Fruit fly (Drosophila melanogaster) whole organism, embryonic: ENCODE results near the gene CG18581.

Experiments used
- Adf1 ChIP-seq: fragments of 200-800 bp; sonication (Bioruptor generic); IDR thresholded peaks from 2 replicates; pipeline ENCODE4 v1.3.6; 2022; ENCODE audit warnings: missing biosample characterization, missing genetic modification characterization
- Atf6 ChIP-seq: fragments of 200-800 bp; sonication (Bioruptor generic); IDR thresholded peaks from 2 replicates; pipeline ENCODE4 v1.3.6; 2022; ENCODE audit warnings: missing biosample characterization, missing genetic modification characterization
- CG10147 ChIP-seq: fragments of 200-800 bp; sonication (Bioruptor generic); optimal IDR thresholded peaks from 2 replicates; lab custom pipeline; 2019; ENCODE audit warnings: missing biosample characterization, mild to moderate bottlenecking, missing genetic modification characterization, moderate library complexity
- CG11398 ChIP-seq: fragments of 200-800 bp; sonication (Bioruptor generic); optimal IDR thresholded peaks from 2 replicates; lab custom pipeline; 2016; ENCODE audit warnings: missing biosample characterization, missing genetic modification characterization
- CG11504 ChIP-seq: fragments of 200-800 bp; sonication (Bioruptor generic); optimal IDR thresholded peaks from 3 replicates; lab custom pipeline; 2019; ENCODE audit warnings: missing biosample characterization, mild to moderate bottlenecking, missing genetic modification characterization, moderate library complexity
- CG12071 ChIP-seq: fragments of 200-800 bp; sonication (Bioruptor generic); optimal IDR thresholded peaks from 3 replicates; lab custom pipeline; 2018; ENCODE audit warnings: missing biosample characterization, mild to moderate bottlenecking, missing genetic modification characterization
- CG1233 ChIP-seq: fragments of 200-800 bp; sonication (Bioruptor generic); optimal IDR thresholded peaks from 4 replicates; lab custom pipeline; 2018; ENCODE audit warnings: missing biosample characterization, mild to moderate bottlenecking, missing genetic modification characterization
- CG15073 ChIP-seq: fragments of 200-800 bp; sonication (Bioruptor generic); optimal IDR thresholded peaks from 2 replicates; lab custom pipeline; 2016; ENCODE audit warnings: missing biosample characterization, missing genetic modification characterization
- CG1529 ChIP-seq: fragments of 200-800 bp; sonication (Bioruptor generic); optimal IDR thresholded peaks from 3 replicates; lab custom pipeline; 2018; ENCODE audit warnings: missing biosample characterization, missing genetic modification characterization
- CG1647 ChIP-seq: fragments of 200-800 bp; sonication (Bioruptor generic); optimal IDR thresholded peaks from 3 replicates; lab custom pipeline; 2016; ENCODE audit warnings: missing biosample characterization, missing genetic modification characterization
- CG17328 ChIP-seq: fragments of 200-800 bp; sonication (Bioruptor generic); IDR thresholded peaks from 2 replicates; pipeline ENCODE4 v1.3.6; 2022; ENCODE audit warnings: missing biosample characterization, missing genetic modification characterization
- CG18011 ChIP-seq: fragments of 200-800 bp; sonication (Bioruptor generic); optimal IDR thresholded peaks from 2 replicates; lab custom pipeline; 2017; ENCODE audit warnings: missing biosample characterization, missing genetic modification characterization, mild to moderate bottlenecking, moderate library complexity, missing genotype
- CG18764 ChIP-seq: fragments of 200-800 bp; sonication (Bioruptor generic); optimal IDR thresholded peaks from 3 replicates; lab custom pipeline; 2016; ENCODE audit warnings: missing biosample characterization, missing genetic modification characterization
- CG2120 ChIP-seq: fragments of 200-800 bp; sonication (Bioruptor generic); optimal IDR thresholded peaks from 3 replicates; lab custom pipeline; 2016; ENCODE audit warnings: missing biosample characterization, missing genetic modification characterization
- CG2199 ChIP-seq: fragments of 200-800 bp; sonication (Bioruptor generic); IDR thresholded peaks from 3 replicates; pipeline ENCODE4 v1.3.6; 2022; ENCODE audit warnings: missing biosample characterization, missing genetic modification characterization
- CG31441 ChIP-seq: fragments of 200-800 bp; sonication (Bioruptor generic); IDR thresholded peaks from 2 replicates; pipeline ENCODE4 v1.3.6; 2022; ENCODE audit warnings: missing biosample characterization, missing genetic modification characterization
- CG4282 ChIP-seq: fragments of 200-800 bp; sonication (Bioruptor generic); optimal IDR thresholded peaks from 2 replicates; lab custom pipeline; 2016; ENCODE audit warnings: missing biosample characterization, missing genetic modification characterization
- CG7786 ChIP-seq: fragments of 200-800 bp; sonication (Bioruptor generic); optimal IDR thresholded peaks from 2 replicates; lab custom pipeline; 2016; ENCODE audit warnings: missing biosample characterization, missing genetic modification characterization
- CG7839 ChIP-seq: fragments of 200-800 bp; sonication (Bioruptor generic); optimal IDR thresholded peaks from 3 replicates; lab custom pipeline; 2018; ENCODE audit warnings: missing biosample characterization, mild to moderate bottlenecking, missing genetic modification characterization, moderate library complexity
- CG9797 ChIP-seq: fragments of 200-800 bp; sonication (Bioruptor generic); optimal IDR thresholded peaks from 3 replicates; lab custom pipeline; 2018; ENCODE audit warnings: missing biosample characterization, mild to moderate bottlenecking, missing genetic modification characterization
- Fer1 ChIP-seq: fragments of 200-800 bp; sonication (Bioruptor generic); optimal IDR thresholded peaks from 2 replicates; lab custom pipeline; 2017; ENCODE audit warnings: missing biosample characterization, mild to moderate bottlenecking, missing genetic modification characterization
- Hr39 ChIP-seq: fragments of >200 bp; optimal IDR thresholded peaks from 2 replicates; lab custom pipeline; 2017
- MBD-R2 ChIP-seq: fragments of 200-800 bp; sonication (Bioruptor generic); IDR thresholded peaks from 2 replicates; pipeline ENCODE4 v1.3.6; 2022; ENCODE audit warnings: missing biosample characterization, missing genetic modification characterization
- Med ChIP-seq: fragments of 200-800 bp; sonication (Bioruptor generic); peaks from one replicate; lab custom pipeline; 2016; ENCODE audit warnings: missing biosample characterization, missing genetic modification characterization, mild to moderate bottlenecking, inconsistent platforms, moderate library complexity
- Mrtf ChIP-seq: fragments of 200-800 bp; sonication (Bioruptor generic); IDR thresholded peaks from 3 replicates; pipeline ENCODE4 v1.3.6; 2022; ENCODE audit warnings: missing biosample characterization, missing genetic modification characterization
- Oaz ChIP-seq: fragments of 200-800 bp; sonication (Bioruptor generic); IDR thresholded peaks from 2 replicates; pipeline ENCODE4 v1.3.6; 2022; ENCODE audit warnings: missing biosample characterization, missing genetic modification characterization
- Oli ChIP-seq: fragments of 200-800 bp; sonication (Bioruptor generic); optimal IDR thresholded peaks from 2 replicates; lab custom pipeline; 2018; ENCODE audit warnings: missing biosample characterization, mild to moderate bottlenecking, missing genetic modification characterization, moderate library complexity
- Sox100B ChIP-seq: fragments of 200-800 bp; sonication (Bioruptor generic); optimal IDR thresholded peaks from 3 replicates; lab custom pipeline; 2018; ENCODE audit warnings: missing biosample characterization, mild to moderate bottlenecking, missing genetic modification characterization
- Sry-β ChIP-seq: fragments of 200-800 bp; sonication (Bioruptor generic); optimal IDR thresholded peaks from 2 replicates; lab custom pipeline; 2018; ENCODE audit warnings: missing biosample characterization, mild to moderate bottlenecking, missing genetic modification characterization, moderate library complexity
- Sry-δ ChIP-seq: fragments of 200-800 bp; sonication (Bioruptor generic); optimal IDR thresholded peaks from 2 replicates; lab custom pipeline; 2016; ENCODE audit warnings: missing biosample characterization, missing genetic modification characterization
- Ssrp ChIP-seq: fragments of 200-800 bp; sonication (Bioruptor generic); optimal IDR thresholded peaks from 2 replicates; lab custom pipeline; 2018; ENCODE audit warnings: missing biosample characterization, mild to moderate bottlenecking, missing genetic modification characterization, moderate library complexity
- aop ChIP-seq: fragments of 200-800 bp; sonication (Bioruptor generic); IDR thresholded peaks from 2 replicates; pipeline ENCODE4 v1.3.6; 2022; ENCODE audit warnings: missing biosample characterization, missing genetic modification characterization
- ase ChIP-seq: fragments of 200-800 bp; sonication (Bioruptor generic); IDR thresholded peaks from 3 replicates; pipeline ENCODE4 v1.3.6; 2022; ENCODE audit warnings: missing biosample characterization, missing genetic modification characterization
- bcd ChIP-seq: fragments of 200-800 bp; sonication (Bioruptor generic); optimal IDR thresholded peaks from 2 replicates; lab custom pipeline; 2017; ENCODE audit warnings: missing biosample characterization, mild to moderate bottlenecking, missing genetic modification characterization
- bowl ChIP-seq: fragments of 200-800 bp; sonication (Bioruptor generic); IDR thresholded peaks from 2 replicates; pipeline ENCODE4 v1.3.6; 2022; ENCODE audit warnings: missing biosample characterization, missing genetic modification characterization
- br ChIP-seq: fragments of >200 bp; optimal IDR thresholded peaks from 2 replicates; lab custom pipeline; 2017
- bsh ChIP-seq, 2 experiments: fragments of 200-800 bp; sonication (Bioruptor generic); optimal IDR thresholded peaks; 2 replicates each; lab custom pipeline; 2017 to 2018; ENCODE audit warnings: mild to moderate bottlenecking in 2 of 2, missing biosample characterization in 2 of 2, missing genetic modification characterization in 2 of 2, moderate library complexity in 1 of 2
- chif ChIP-seq, 2 experiments: fragments of 200-800 bp; sonication (Bioruptor generic); optimal IDR thresholded peaks; 3 replicates each; lab custom pipeline; 2016; ENCODE audit warnings: missing biosample characterization in 2 of 2, missing genetic modification characterization in 2 of 2
- crol ChIP-seq: fragments of 200-800 bp; sonication (Bioruptor generic); IDR thresholded peaks from 2 replicates; pipeline ENCODE4 v1.3.6; 2022; ENCODE audit warnings: missing biosample characterization, missing genetic modification characterization
- danr ChIP-seq: fragments of 200-800 bp; sonication (Bioruptor generic); IDR thresholded peaks from 2 replicates; pipeline ENCODE4 v1.3.6; 2022; ENCODE audit warnings: missing biosample characterization, missing genetic modification characterization
- ewg ChIP-seq: fragments of 200-800 bp; sonication (Bioruptor generic); optimal IDR thresholded peaks from 3 replicates; lab custom pipeline; 2017; ENCODE audit warnings: mild to moderate bottlenecking, missing biosample characterization, missing genetic modification reagents, missing genetic modification characterization
- fd96Cb ChIP-seq: fragments of 200-800 bp; sonication (Bioruptor generic); optimal IDR thresholded peaks from 2 replicates; lab custom pipeline; 2018; ENCODE audit warnings: missing biosample characterization, mild to moderate bottlenecking, missing genetic modification characterization, moderate library complexity
- gcm ChIP-seq: fragments of 200-800 bp; sonication (Bioruptor generic); optimal IDR thresholded peaks from 2 replicates; lab custom pipeline; 2019; ENCODE audit warnings: missing biosample characterization, mild to moderate bottlenecking, missing genetic modification characterization, moderate library complexity
- ham ChIP-seq: fragments of 200-800 bp; sonication (Bioruptor generic); IDR thresholded peaks from 2 replicates; pipeline ENCODE4 v1.3.6; 2022; ENCODE audit warnings: missing biosample characterization, missing genetic modification characterization
- jigr1 ChIP-seq: fragments of 200-800 bp; sonication (Bioruptor generic); IDR thresholded peaks from 3 replicates; pipeline ENCODE4 v1.3.6; 2022; ENCODE audit warnings: missing biosample characterization, missing genetic modification characterization
- nerfin-2 ChIP-seq: fragments of 200-800 bp; sonication (Bioruptor generic); IDR thresholded peaks from 2 replicates; pipeline ENCODE4 v1.3.6; 2022; ENCODE audit warnings: missing biosample characterization, missing genetic modification characterization; ENCODE audit not compliant: partially characterized antibody
- nmo ChIP-seq: fragments of 200-800 bp; sonication (Bioruptor generic); optimal IDR thresholded peaks from 2 replicates; lab custom pipeline; 2018; ENCODE audit warnings: missing biosample characterization, mild to moderate bottlenecking, missing genetic modification characterization, moderate library complexity
- pum ChIP-seq: fragments of 200-800 bp; sonication (Bioruptor generic); optimal IDR thresholded peaks from 2 replicates; lab custom pipeline; 2016; ENCODE audit warnings: missing biosample characterization, missing genetic modification characterization
- stwl ChIP-seq: fragments of 200-800 bp; sonication (Bioruptor generic); optimal IDR thresholded peaks from 3 replicates; lab custom pipeline; 2018; ENCODE audit warnings: missing biosample characterization, mild to moderate bottlenecking, missing genetic modification characterization, moderate library complexity
- sug ChIP-seq: fragments of 200-800 bp; optimal IDR thresholded peaks from 2 replicates; lab custom pipeline; 2019; ENCODE audit warnings: missing biosample characterization, mild to moderate bottlenecking, missing genetic modification characterization, moderate library complexity
- toy ChIP-seq: fragments of 200-800 bp; sonication (Bioruptor generic); IDR thresholded peaks from 2 replicates; pipeline ENCODE4 v1.3.6; 2022; ENCODE audit warnings: missing biosample characterization, missing genetic modification characterization
- vvl ChIP-seq: fragments of 200-800 bp; sonication (Bioruptor generic); IDR thresholded peaks from 2 replicates; pipeline ENCODE4 v1.3.6; 2022; ENCODE audit warnings: missing biosample characterization, missing genetic modification characterization

CG18581 gene

DNA sequence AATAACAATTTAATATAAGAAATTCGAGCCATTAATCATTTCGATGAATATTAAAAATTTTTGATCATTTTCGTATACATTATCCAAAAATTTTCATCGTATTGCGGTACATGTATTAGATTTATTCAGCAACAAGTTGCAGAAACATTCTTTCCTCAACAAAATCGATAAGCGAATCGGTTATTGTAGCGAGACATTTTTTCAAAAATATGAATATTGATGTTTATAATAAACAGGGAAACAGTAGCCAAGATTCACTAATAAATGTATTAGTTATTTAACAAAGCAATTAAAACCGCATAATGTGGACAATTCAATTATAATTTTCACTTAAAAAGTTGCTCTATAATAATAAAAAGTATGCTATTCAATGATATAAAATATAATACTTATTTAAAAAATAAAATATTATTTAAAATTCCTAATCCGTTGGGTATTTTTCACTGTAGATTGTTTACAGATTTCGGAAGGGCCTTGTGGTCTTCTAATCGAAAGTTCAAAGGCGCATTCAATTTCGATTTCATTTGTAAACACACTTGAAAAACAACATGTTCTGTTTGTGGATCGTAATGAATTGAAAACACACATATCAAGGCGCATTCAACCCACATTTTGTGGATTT is 39.2 kb upstream of the CG18581 start (continued):
- TF ChIP-seq bowl (GFP tag; lab: Robert Waterston, UW): no peak
- peak; percentile 57 for TF ChIP-seq CG7839
- TF ChIP-seq CG18011: no peak
- no peak for TF ChIP-seq vvl (GFP tag; lab: Robert Waterston, UW)
- TF ChIP-seq Hr39: no peak
- no peak for TF ChIP-seq toy (GFP tag; lab: Robert Waterston, UW)
- no peak for TF ChIP-seq CG1529
- TF ChIP-seq nerfin-2 (GFP tag; lab: Robert Waterston, UW): no peak
- TF ChIP-seq jigr1 (GFP tag; lab: Robert Waterston, UW): no peak
- TF ChIP-seq CG17328 (GFP tag; lab: Robert Waterston, UW): no peak
- TF ChIP-seq ewg: no peak
- TF ChIP-seq ase (GFP tag; lab: Robert Waterston, UW): no peak
- TF ChIP-seq CG4282 (GFP tag; lab: Kevin White, UChicago): no peak
- peak; percentile 39 for TF ChIP-seq sug
- no peak for TF ChIP-seq chif (GFP tag; optimal IDR thresholded peaks at IDR 0.05; lab: Kevin White, UChicago)
- TF ChIP-seq CG10147 (GFP tag; lab: Kevin White, UChicago): peak; percentile 5
- no peak for TF ChIP-seq MBD-R2 (GFP tag; lab: Robert Waterston, UW)
- TF ChIP-seq CG7786: no peak
- TF ChIP-seq nmo: no peak
- peak; percentile 3 for TF ChIP-seq Fer1
- TF ChIP-seq CG1233: no peak
- TF ChIP-seq Mrtf (GFP tag; lab: Robert Waterston, UW): no peak
- no peak for TF ChIP-seq CG2120 (GFP tag; lab: Kevin White, UChicago)
- TF ChIP-seq aop: no peak
- TF ChIP-seq gcm: peak; percentile 7
- TF ChIP-seq Adf1 (GFP tag; lab: Robert Waterston, UW): no peak
- TF ChIP-seq CG15073 (GFP tag; lab: Kevin White, UChicago): no peak
- TF ChIP-seq Atf6 (GFP tag; lab: Robert Waterston, UW): no peak
- no peak for TF ChIP-seq CG1647 (GFP tag; lab: Kevin White, UChicago)
- no peak for TF ChIP-seq fd96Cb
- no peak for TF ChIP-seq crol (GFP tag; lab: Robert Waterston, UW)
- no peak for TF ChIP-seq Med
- no peak for TF ChIP-seq CG9797 (GFP tag; lab: Kevin White, UChicago)
- no peak for TF ChIP-seq CG12071 (GFP tag; lab: Kevin White, UChicago)
- no peak for TF ChIP-seq br (lab: Kevin White, UChicago)
- peak; percentile 37 for TF ChIP-seq Sox100B (GFP tag; lab: Kevin White, UChicago)
- TF ChIP-seq ham (GFP tag; lab: Robert Waterston, UW): no peak
- no peak for TF ChIP-seq Ssrp (tag; lab: Kevin White, UChicago)
- TF ChIP-seq CG31441 (GFP tag; lab: Robert Waterston, UW): peak; percentile 48
- no peak for TF ChIP-seq CG2199 (GFP tag; lab: Robert Waterston, UW)
- TF ChIP-seq stwl (tag; lab: Kevin White, UChicago): peak; percentile 4
- TF ChIP-seq danr: no peak
- peak in 1 of 2 experiments; percentile 44 for TF ChIP-seq bsh (GFP tag; optimal IDR thresholded peaks at IDR 0.05; lab: Kevin White, UChicago)
- peak; percentile 5 for TF ChIP-seq Oli (tag; lab: Kevin White, UChicago)
- TF ChIP-seq Sry-δ (GFP tag; lab: Kevin White, UChicago): no peak
- TF ChIP-seq Oaz (GFP tag; lab: Robert Waterston, UW): no peak
- no peak for TF ChIP-seq pum (GFP tag; lab: Kevin White, UChicago)
- no peak for TF ChIP-seq Sry-β (GFP tag; lab: Kevin White, UChicago)
- TF ChIP-seq bcd (GFP tag; lab: Kevin White, UChicago): no peak
- TF ChIP-seq CG11504: peak; percentile 98
- no peak for TF ChIP-seq CG18764
- no peak for TF ChIP-seq CG11398 (GFP tag; lab: Kevin White, UChicago)
